Worm (Caenorhabditis elegans) whole organism, mixed stage, embryonic: ENCODE measurements around the gene Y43F8B.19.

Experiments used
- M03D4.4 ChIP-seq: sonication (generic microtip); optimal IDR thresholded peaks from 2 replicates; lab custom pipeline; 2017; ENCODE audit warnings: mild to moderate bottlenecking, missing genetic modification characterization, missing compliant biosample characterization
- bed-3 ChIP-seq: fragments of 200-800 bp; sonication (Bioruptor generic); optimal IDR thresholded peaks from 3 replicates; lab custom pipeline; 2018; ENCODE audit warnings: mild to moderate bottlenecking, missing genetic modification characterization, moderate library complexity, missing compliant biosample characterization
- blmp-1 ChIP-seq: fragments of 150-350 bp; optimal IDR thresholded peaks from 2 replicates; lab custom pipeline; 2014; ENCODE audit warnings: missing biosample characterization, missing genetic modification characterization
- ceh-39 ChIP-seq: fragments of 150-350 bp; optimal IDR thresholded peaks from 2 replicates; lab custom pipeline; 2014; ENCODE audit warnings: missing biosample characterization, missing genetic modification characterization
- ceh-43 ChIP-seq: fragments of 200-800 bp; sonication (Bioruptor generic); optimal IDR thresholded peaks from 2 replicates; lab custom pipeline; 2018; ENCODE audit warnings: mild to moderate bottlenecking, missing genetic modification characterization, moderate library complexity, missing compliant biosample characterization
- ceh-83 ChIP-seq: fragments of 200-800 bp; sonication (Bioruptor generic); optimal IDR thresholded peaks from 2 replicates; lab custom pipeline; 2018; ENCODE audit warnings: mild to moderate bottlenecking, missing genetic modification characterization, missing compliant biosample characterization
- ces-1 ChIP-seq: fragments of 150-350 bp; optimal IDR thresholded peaks from 2 replicates; lab custom pipeline; 2014; ENCODE audit warnings: missing biosample characterization, missing genetic modification reagents, missing genetic modification characterization
- drap-1 ChIP-seq: fragments of 200-800 bp; sonication (Bioruptor generic); optimal IDR thresholded peaks from 3 replicates; lab custom pipeline; 2018; ENCODE audit warnings: mild to moderate bottlenecking, missing genetic modification characterization, missing compliant biosample characterization
- elt-1 ChIP-seq: sonication (generic microtip); optimal IDR thresholded peaks from 2 replicates; lab custom pipeline; 2017; ENCODE audit warnings: missing genetic modification characterization, mild to moderate bottlenecking, missing compliant biosample characterization, antibody characterized with exemption, moderate library complexity, borderline replicate concordance; ENCODE audit not compliant: insufficient read depth
- elt-3 ChIP-seq: fragments of 150-350 bp; optimal IDR thresholded peaks from 2 replicates; lab custom pipeline; 2014; ENCODE audit warnings: missing biosample characterization, missing genetic modification characterization
- flh-1 ChIP-seq: fragments of 200-800 bp; sonication (Bioruptor generic); optimal IDR thresholded peaks from 2 replicates; lab custom pipeline; 2018; ENCODE audit warnings: mild to moderate bottlenecking, missing genetic modification characterization, moderate library complexity, missing compliant biosample characterization
- ham-2 ChIP-seq: fragments of 200-800 bp; sonication (Bioruptor generic); optimal IDR thresholded peaks from 2 replicates; lab custom pipeline; 2018; ENCODE audit warnings: mild to moderate bottlenecking, missing genetic modification characterization, missing compliant biosample characterization
- hlh-1 ChIP-seq: fragments of 150-350 bp; optimal IDR thresholded peaks from 2 replicates; lab custom pipeline; 2014; ENCODE audit warnings: missing biosample characterization, missing genetic modification reagents, missing genetic modification characterization
- lin-13 ChIP-seq: fragments of 150-350 bp; optimal IDR thresholded peaks from 2 replicates; lab custom pipeline; 2014; ENCODE audit warnings: missing biosample characterization, missing genetic modification characterization
- lsy-2 ChIP-seq: fragments of 150-350 bp; optimal IDR thresholded peaks from 2 replicates; lab custom pipeline; 2014; ENCODE audit warnings: missing biosample characterization, missing genetic modification characterization
- mep-1 ChIP-seq: fragments of 150-350 bp; optimal IDR thresholded peaks from 2 replicates; lab custom pipeline; 2017; ENCODE audit warnings: missing biosample characterization, missing genetic modification reagents, missing genetic modification characterization, inconsistent platforms
- mls-2 ChIP-seq: sonication (generic microtip); optimal IDR thresholded peaks from 2 replicates; lab custom pipeline; 2016; ENCODE audit warnings: mild to moderate bottlenecking, missing genetic modification characterization, moderate library complexity, missing compliant biosample characterization
- nhr-12 ChIP-seq: fragments of 150-350 bp; optimal IDR thresholded peaks from 2 replicates; lab custom pipeline; 2014; ENCODE audit warnings: missing biosample characterization, missing genetic modification characterization
- nhr-2 ChIP-seq: fragments of 150-350 bp; optimal IDR thresholded peaks from 2 replicates; lab custom pipeline; 2014; ENCODE audit warnings: missing biosample characterization, missing genetic modification characterization
- nhr-237 ChIP-seq: fragments of 150-350 bp; optimal IDR thresholded peaks from 2 replicates; lab custom pipeline; 2014; ENCODE audit warnings: missing biosample characterization, missing genetic modification characterization
- nhr-28 ChIP-seq: fragments of 150-350 bp; optimal IDR thresholded peaks from 2 replicates; lab custom pipeline; 2014; ENCODE audit warnings: missing biosample characterization, missing genetic modification characterization
- nhr-76 ChIP-seq: sonication (generic microtip); optimal IDR thresholded peaks from 2 replicates; lab custom pipeline; 2017; ENCODE audit warnings: missing biosample characterization, missing genetic modification characterization
- pha-4 ChIP-seq: fragments of 150-350 bp; optimal IDR thresholded peaks from 2 replicates; lab custom pipeline; 2018; ENCODE audit warnings: missing biosample characterization, missing genetic modification reagents, missing genetic modification characterization
- sem-2 ChIP-seq: fragments of 200-800 bp; sonication (Bioruptor generic); optimal IDR thresholded peaks from 2 replicates; lab custom pipeline; 2018; ENCODE audit warnings: mild to moderate bottlenecking, missing genetic modification characterization, missing compliant biosample characterization
- snpc-4 ChIP-seq: fragments of 150-350 bp; optimal IDR thresholded peaks from 2 replicates; lab custom pipeline; 2014; ENCODE audit warnings: missing biosample characterization, missing genetic modification characterization
- tbx-8 ChIP-seq: fragments of 200-800 bp; sonication (Bioruptor generic); optimal IDR thresholded peaks from 2 replicates; lab custom pipeline; 2018; ENCODE audit warnings: mild to moderate bottlenecking, missing genetic modification characterization, moderate library complexity, missing compliant biosample characterization
- unc-120 ChIP-seq: sonication (generic microtip); optimal IDR thresholded peaks from 2 replicates; lab custom pipeline; 2017; ENCODE audit warnings: missing genetic modification characterization, missing compliant biosample characterization; ENCODE audit not compliant: poor library complexity, severe bottlenecking
- zip-8 ChIP-seq: fragments of 150-350 bp; optimal IDR thresholded peaks from 2 replicates; lab custom pipeline; 2014; ENCODE audit warnings: missing biosample characterization, missing genetic modification characterization
- ztf-11 ChIP-seq: fragments of 150-350 bp; optimal IDR thresholded peaks from 2 replicates; lab custom pipeline; 2014; ENCODE audit warnings: missing biosample characterization, missing genetic modification characterization

Gene Y43F8B.19

ce11 chrV:19473842-19474514, 38.1 kb downstream of the Y43F8B.19 start, which contains the start of gene Y43F8B.10:
Gene Y43F8B.10, plus strand, starts transcription at chrV:19474464.
- no peak for TF ChIP-seq pha-4 (tag; lab: Kevin White, UChicago)
- peak; percentile 29 for TF ChIP-seq unc-120 (tag; lab: Kevin White, UChicago)
- TF ChIP-seq tbx-8 = no peak
- peak; percentile 64 for TF ChIP-seq hlh-1 (tag; lab: Kevin White, UChicago)

ce11 chrV:19470385-19470784, 41.7 kb downstream of the Y43F8B.19 start, which contains the start of gene Y43F8B.11:
Gene Y43F8B.11, plus strand, starts transcription at chrV:19470685.
- no peak for TF ChIP-seq tbx-8
- no peak for TF ChIP-seq ztf-11
- no peak for TF ChIP-seq nhr-2 (tag; lab: Kevin White, UChicago)
- TF ChIP-seq nhr-12 = no peak
- TF ChIP-seq ceh-43 (GFP tag; lab: Kevin White, UChicago) = no peak
- TF ChIP-seq pha-4 (tag; lab: Kevin White, UChicago) = no peak
- TF ChIP-seq nhr-237 (tag; lab: Kevin White, UChicago) = no peak

- TF ChIP-seq snpc-4 (tag; lab: Kevin White, UChicago) = no peak
- TF ChIP-seq, all 35 proteins: peak for 0
These were observed 44.0 kb downstream of the Y43F8B.19 start, which contains the start of gene Y43F8B.12 for ce11 chrV:19468083-19468482. Gene Y43F8B.12, plus strand, starts transcription at chrV:19468383.

- TF ChIP-seq elt-1 (tag; lab: Kevin White, UChicago) = no peak
- no peak for TF ChIP-seq blmp-1
- no peak for TF ChIP-seq ceh-83 (GFP tag; lab: Kevin White, UChicago)
- no peak for TF ChIP-seq snpc-4 (tag; lab: Kevin White, UChicago)
- no peak for TF ChIP-seq ham-2
- no peak for TF ChIP-seq lsy-2 (tag; lab: Kevin White, UChicago)
- TF ChIP-seq elt-3 = no peak
- TF ChIP-seq mep-1 = no peak
- no peak for TF ChIP-seq drap-1
- TF ChIP-seq sem-2 (GFP tag; lab: Kevin White, UChicago) = no peak
- TF ChIP-seq nhr-76 (tag; lab: Kevin White, UChicago) = no peak
- no peak for TF ChIP-seq ces-1 (GFP tag; lab: Kevin White, UChicago)
- TF ChIP-seq zip-8 (tag; lab: Kevin White, UChicago) = no peak
- no peak for TF ChIP-seq nhr-237 (tag; lab: Kevin White, UChicago)
- TF ChIP-seq ceh-39 (tag; lab: Kevin White, UChicago) = no peak
- no peak for TF ChIP-seq ztf-11
- no peak for TF ChIP-seq bed-3
- TF ChIP-seq unc-120 (tag; lab: Kevin White, UChicago) = no peak
These were observed 44.5 kb downstream of the Y43F8B.19 start, which contains the start of gene Y43F8B.23 for ce11 chrV:19467574-19467973. Gene Y43F8B.23, minus strand, starts transcription at chrV:19467648.

- TF ChIP-seq M03D4.4 (tag; lab: Kevin White, UChicago) (no peak), nhr-76 (tag; lab: Kevin White, UChicago) (no peak), nhr-2 (tag; lab: Kevin White, UChicago) (no peak), unc-120 (tag; lab: Kevin White, UChicago) (no peak), ceh-39 (tag; lab: Kevin White, UChicago) (no peak), ceh-83 (GFP tag; lab: Kevin White, UChicago) (no peak), lin-13 (tag; lab: Kevin White, UChicago) (no peak), ztf-11 (no peak), hlh-1 (tag; lab: Kevin White, UChicago) (no peak), ces-1 (GFP tag; lab: Kevin White, UChicago) (no peak), nhr-237 (tag; lab: Kevin White, UChicago) (no peak), zip-8 (tag; lab: Kevin White, UChicago) (no peak), mls-2 (tag; lab: Kevin White, UChicago) (no peak)
These were observed 49.5 kb downstream of the Y43F8B.19 start, which contains the start of gene Y43F8B.25 for ce11 chrV:19462612-19463011. Gene Y43F8B.25, plus strand, starts transcription at chrV:19462912.

- TF ChIP-seq drap-1 (no peak), mep-1 (no peak), nhr-237 (tag; lab: Kevin White, UChicago) (no peak), mls-2 (tag; lab: Kevin White, UChicago) (no peak), bed-3 (no peak), lin-13 (tag; lab: Kevin White, UChicago) (no peak), zip-8 (tag; lab: Kevin White, UChicago) (no peak), flh-1 (GFP tag; lab: Kevin White, UChicago) (no peak), ceh-39 (tag; lab: Kevin White, UChicago) (no peak), elt-1 (tag; lab: Kevin White, UChicago) (no peak), blmp-1 (no peak), sem-2 (GFP tag; lab: Kevin White, UChicago) (no peak), nhr-2 (tag; lab: Kevin White, UChicago) (no peak), tbx-8 (no peak), nhr-28 (no peak), snpc-4 (tag; lab: Kevin White, UChicago) (no peak), elt-3 (no peak), ham-2 (no peak)
These were observed 50.1 kb downstream of the Y43F8B.19 start, which contains the start of gene Y43F8B.15 for ce11 chrV:19462020-19462419. Gene Y43F8B.15, minus strand, starts transcription at chrV:19462120.
